Worm (Caenorhabditis elegans): ENCODE results near the gene srh-99.

The srh-99 gene

DNA sequence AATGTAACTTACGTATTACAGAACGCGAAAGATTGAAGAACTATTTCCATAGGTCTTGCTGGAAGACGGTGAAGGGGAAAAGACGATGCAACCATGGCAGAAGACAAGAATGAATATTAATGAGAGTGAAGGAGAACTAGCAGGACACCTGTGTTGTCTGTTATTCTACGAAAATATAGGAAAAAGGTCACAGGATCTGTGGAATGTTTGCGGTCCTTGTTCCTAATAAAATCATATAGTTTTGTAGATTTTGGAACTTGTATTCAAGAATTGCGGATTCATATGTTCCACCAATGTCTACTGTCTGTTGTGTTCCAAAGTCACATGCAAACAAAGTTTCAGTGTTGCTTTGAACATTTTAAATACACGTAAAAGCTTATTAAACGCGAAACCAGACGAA is 35.8 kb upstream of the srh-99 start, which contains the start of gene sdz-11:
TSS of gene sdz-11 (minus strand) at position 101 of the 400 bp plus-strand sequence.
- no peak for TF ChIP-seq ztf-11 (tag; optimal IDR thresholded peaks at IDR 0.05)
- no peak for TF ChIP-seq mep-1 (tag; optimal IDR thresholded peaks at IDR 0.05)
- no peak for TF ChIP-seq lin-29 (GFP tag; IDR thresholded peaks at IDR 0.05)
- TF ChIP-seq nhr-102 (tag; optimal IDR thresholded peaks at IDR 0.05) = no peak
- no peak for TF ChIP-seq fos-1 (tag; optimal IDR thresholded peaks at IDR 0.05)
- no peak for TF ChIP-seq spr-1 (tag; optimal IDR thresholded peaks at IDR 0.05)
- TF ChIP-seq mxl-3 (GFP tag; optimal IDR thresholded peaks at IDR 0.05) = no peak
- no peak for TF ChIP-seq D1046.2 (GFP tag; IDR thresholded peaks at IDR 0.05)
- TF ChIP-seq unc-62 (GFP tag; optimal IDR thresholded peaks at IDR 0.05 in 1 of 2) = peak in 1 of 2 experiments; percentile 33
- TF ChIP-seq unc-62 (tag; optimal IDR thresholded peaks at IDR 0.05) = no peak
- TF ChIP-seq nhr-41 (GFP tag; IDR thresholded peaks at IDR 0.05) = no peak
- no peak for TF ChIP-seq dmd-6 (GFP tag; IDR thresholded peaks at IDR 0.05)
- TF ChIP-seq aha-1 (tag) = peak; percentile 56
- TF ChIP-seq arid-1 (GFP tag; conservative IDR thresholded peaks at IDR 0.05) = no peak

DNA sequence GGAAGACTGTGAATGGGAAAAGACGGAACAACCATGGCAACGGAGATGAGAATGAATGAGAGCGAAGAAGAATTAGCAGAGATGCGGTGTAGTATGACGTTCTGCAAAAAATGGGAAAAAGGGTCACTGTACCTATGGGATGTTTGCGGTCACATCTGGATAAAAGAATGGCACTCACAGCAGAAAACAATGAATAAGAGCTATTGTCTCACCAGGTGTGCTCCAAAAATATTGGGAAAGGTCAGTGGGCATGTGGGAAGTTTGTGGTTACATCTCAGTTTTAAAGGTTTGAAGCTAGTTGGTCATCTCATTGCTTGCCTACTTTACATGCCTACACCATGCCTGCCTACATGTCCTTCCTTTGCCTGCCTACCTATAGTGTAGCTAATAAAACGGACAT is 34.3 kb upstream of the srh-99 start, which contains the start of gene fbxb-91:
TSS of gene fbxb-91 (minus strand) at position 101 of the 400 bp plus-strand sequence.
- TF ChIP-seq lin-1 (GFP tag; IDR thresholded peaks at IDR 0.05) (no peak), lin-29 (GFP tag; IDR thresholded peaks at IDR 0.05) (no peak), vab-7 (GFP tag; IDR thresholded peaks at IDR 0.05) (no peak), nhr-102 (tag; optimal IDR thresholded peaks at IDR 0.05) (no peak), ZK546.5 (tag; optimal IDR thresholded peaks at IDR 0.05) (no peak), ceh-44 (GFP tag; IDR thresholded peaks at IDR 0.05) (no peak), nhr-25 (tag; optimal IDR thresholded peaks at IDR 0.05; ENCODE audit: borderline replicate concordance, insufficient read depth) (no peak), mdt-29 (GFP tag; IDR thresholded peaks at IDR 0.05) (no peak), hif-1 (tag; optimal IDR thresholded peaks at IDR 0.05) (no peak)

DNA sequence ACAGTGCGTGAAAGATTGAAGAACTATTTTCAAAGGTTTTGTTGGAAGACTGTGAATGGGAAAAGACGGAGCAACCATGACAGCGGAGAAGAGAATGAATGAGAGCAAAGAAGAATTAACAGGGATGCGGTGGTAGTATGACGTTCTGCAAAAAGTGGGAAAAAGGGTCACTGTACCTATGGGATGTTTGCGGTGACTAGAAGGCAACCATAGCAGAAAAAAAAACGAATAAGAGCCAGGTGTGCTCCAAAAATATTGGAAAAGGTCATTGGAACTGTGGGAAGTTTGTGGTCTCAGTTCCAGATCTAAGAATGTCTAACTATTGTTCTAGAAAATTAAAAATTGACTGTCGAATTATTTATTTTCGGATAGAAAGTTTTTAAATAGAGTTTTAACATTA is 32.4 kb upstream of the srh-99 start, which contains the start of gene fbxb-90:
TSS of gene fbxb-90 (minus strand) at position 101 of the 400 bp plus-strand sequence.
- TF ChIP-seq unc-62 (GFP tag; optimal IDR thresholded peaks at IDR 0.05 in 1 of 2) (peak in 1 of 2 experiments; percentile 11), unc-62 (tag; optimal IDR thresholded peaks at IDR 0.05) (no peak), lin-39 (tag; optimal IDR thresholded peaks at IDR 0.05) (no peak)

DNA sequence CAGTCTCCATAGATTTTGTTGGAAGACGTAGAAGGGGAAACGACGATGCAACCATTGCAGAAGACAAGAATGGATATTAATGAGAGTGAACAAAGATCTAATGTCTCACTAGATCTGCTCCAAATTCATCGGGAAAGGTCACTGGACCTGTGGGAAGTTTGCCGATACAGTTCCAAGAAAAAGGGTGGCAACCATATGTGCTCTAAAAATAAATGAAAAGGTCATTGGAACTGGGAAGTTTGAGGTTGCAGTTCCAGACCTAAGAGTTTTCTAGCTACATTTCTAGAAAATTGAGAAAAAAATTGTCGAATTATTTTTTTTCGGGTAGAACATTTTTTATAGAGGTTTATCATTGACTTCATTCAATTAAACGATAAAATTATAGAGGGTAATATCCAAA is 31.1 kb upstream of the srh-99 start, which contains the start of gene fbxb-92:
TSS of gene fbxb-92 (minus strand) at position 101 of the 400 bp plus-strand sequence.
- TF ChIP-seq spr-1 (tag; optimal IDR thresholded peaks at IDR 0.05) (no peak), F10B5.3 (tag; optimal IDR thresholded peaks at IDR 0.05) (no peak), tag-97 (GFP tag; IDR thresholded peaks at IDR 0.05) (no peak), zfp-3 (GFP tag; conservative IDR thresholded peaks at IDR 0.05) (no peak), unc-62 (GFP tag; optimal IDR thresholded peaks at IDR 0.05 in 1 of 2) (no peak), unc-62 (tag; optimal IDR thresholded peaks at IDR 0.05) (no peak), madf-5 (GFP tag; IDR thresholded peaks at IDR 0.05) (no peak), ZK337.2 (GFP tag; IDR thresholded peaks at IDR 0.05) (no peak), lin-15B (tag; optimal IDR thresholded peaks at IDR 0.05) (no peak), jun-1 (tag; optimal IDR thresholded peaks at IDR 0.05) (no peak), nhr-111 (GFP tag; optimal IDR thresholded peaks at IDR 0.05) (no peak), T20F7.1 (GFP tag; optimal IDR thresholded peaks at IDR 0.05) (no peak), snpc-4 (tag; optimal IDR thresholded peaks at IDR 0.05) (no peak), nhr-42 (GFP tag; IDR thresholded peaks at IDR 0.05) (no peak), ztf-11 (tag; optimal IDR thresholded peaks at IDR 0.05) (no peak), nhr-41 (GFP tag; IDR thresholded peaks at IDR 0.05) (no peak), daf-8 (GFP tag; IDR thresholded peaks at IDR 0.05) (no peak), daf-12 (tag; optimal IDR thresholded peaks at IDR 0.05) (no peak), T26A8.4 (GFP tag; IDR thresholded peaks at IDR 0.05) (no peak), mdt-29 (GFP tag; IDR thresholded peaks at IDR 0.05) (no peak)
